Worm (Caenorhabditis elegans) whole organism, L4 larva: Measurements from ENCODE around the gene F41G4.7.
"Not testable (repeated sequence)": the region's sequence is repeated elsewhere in the genome, so short reads cannot be mapped to it uniquely, and the experiment has no call there.

Experiments used
- D1046.2 ChIP-seq: fragments of 200-800 bp; sonication (Bioruptor generic); IDR thresholded peaks from 2 replicates; pipeline ENCODE4 v1.3.6; 2022; ENCODE audit warnings: missing genetic modification characterization, missing compliant biosample characterization
- R02D3.7 ChIP-seq: fragments of 150-350 bp; sonication (generic microtip); optimal IDR thresholded peaks from 3 replicates; lab custom pipeline; 2014; ENCODE audit warnings: missing biosample characterization, missing genetic modification characterization
- Y48G9A.11 ChIP-seq: fragments of 200-800 bp; sonication (Bioruptor generic); IDR thresholded peaks from 2 replicates; pipeline ENCODE4 v1.3.6; 2022; ENCODE audit warnings: missing genetic modification reagents, missing genetic modification characterization, missing compliant biosample characterization
- Y5F2A.4 ChIP-seq: fragments of 200-800 bp; sonication (Bioruptor generic); optimal IDR thresholded peaks from 2 replicates; lab custom pipeline; 2018; ENCODE audit warnings: mild to moderate bottlenecking, missing genetic modification characterization, missing compliant biosample characterization
- aha-1 ChIP-seq: fragments of 150-350 bp; peaks from one replicate; lab custom pipeline; 2014; ENCODE audit warnings: missing biosample characterization, missing genetic modification characterization
- ceh-20 ChIP-seq: fragments of 200-800 bp; sonication (Bioruptor generic); IDR thresholded peaks from 2 replicates; pipeline ENCODE4 v1.3.6; 2022; ENCODE audit warnings: missing genetic modification reagents, missing genetic modification characterization, missing compliant biosample characterization
- ceh-32 ChIP-seq: sonication (generic microtip); optimal IDR thresholded peaks from 2 replicates; lab custom pipeline; 2016; ENCODE audit warnings: mild to moderate bottlenecking, missing genetic modification characterization, missing compliant biosample characterization; ENCODE audit not compliant: poor library complexity
- ceh-44 ChIP-seq: fragments of 200-800 bp; sonication (Bioruptor generic); IDR thresholded peaks from 2 replicates; pipeline ENCODE4 v1.3.6; 2022; ENCODE audit warnings: missing genetic modification reagents, missing genetic modification characterization, missing compliant biosample characterization
- ceh-62 ChIP-seq: sonication (generic microtip); optimal IDR thresholded peaks from 2 replicates; lab custom pipeline; 2017; ENCODE audit warnings: missing biosample characterization, missing genetic modification characterization
- ces-1 ChIP-seq: fragments of 150-350 bp; sonication (generic microtip); optimal IDR thresholded peaks from 4 replicates; lab custom pipeline; 2014; ENCODE audit warnings: missing biosample characterization, missing genetic modification reagents, missing genetic modification characterization
- cey-2 ChIP-seq: sonication (generic microtip); optimal IDR thresholded peaks from 3 replicates; lab custom pipeline; 2017; ENCODE audit warnings: missing genetic modification characterization, mild to moderate bottlenecking, missing compliant biosample characterization, antibody characterized with exemption, borderline replicate concordance; ENCODE audit not compliant: insufficient read depth
- daf-12 ChIP-seq: fragments of 150-350 bp; optimal IDR thresholded peaks from 2 replicates; lab custom pipeline; 2014; ENCODE audit warnings: missing biosample characterization, missing genetic modification reagents, missing genetic modification characterization
- dmd-8 ChIP-seq: fragments of 200-800 bp; sonication (Bioruptor generic); IDR thresholded peaks from 2 replicates; pipeline ENCODE4 v1.3.6; 2022; ENCODE audit warnings: missing genetic modification characterization, missing compliant biosample characterization
- dpl-1 ChIP-seq: fragments of 150-350 bp; optimal IDR thresholded peaks from 2 replicates; lab custom pipeline; 2014; ENCODE audit warnings: missing biosample characterization, missing genetic modification reagents, missing genetic modification characterization
- egl-43 ChIP-seq: fragments of 200-800 bp; sonication (Bioruptor generic); IDR thresholded peaks from 2 replicates; pipeline ENCODE4 v1.3.6; 2022; ENCODE audit warnings: missing genetic modification reagents, missing genetic modification characterization, missing compliant biosample characterization
- fkh-10 ChIP-seq: fragments of 150-350 bp; optimal IDR thresholded peaks from 2 replicates; lab custom pipeline; 2014; ENCODE audit warnings: missing biosample characterization, missing genetic modification reagents, missing genetic modification characterization
- hlh-30 ChIP-seq: sonication (generic microtip); optimal IDR thresholded peaks from 2 replicates; lab custom pipeline; 2017; ENCODE audit warnings: antibody characterized with exemption, mild to moderate bottlenecking, missing genetic modification characterization, missing compliant biosample characterization; ENCODE audit not compliant: insufficient read depth
- lin-13 ChIP-seq: fragments of 150-350 bp; optimal IDR thresholded peaks from 2 replicates; lab custom pipeline; 2014; ENCODE audit warnings: missing biosample characterization, missing genetic modification reagents, missing genetic modification characterization
- mes-2 ChIP-seq: sonication (generic microtip); optimal IDR thresholded peaks from 2 replicates; lab custom pipeline; 2016; ENCODE audit warnings: missing genotype, mild to moderate bottlenecking, missing genetic modification characterization, missing compliant biosample characterization; ENCODE audit not compliant: poor library complexity, severe bottlenecking
- mxl-3 ChIP-seq: fragments of 200-800 bp; sonication (Bioruptor generic); optimal IDR thresholded peaks from 2 replicates; lab custom pipeline; 2018; ENCODE audit warnings: mild to moderate bottlenecking, missing genetic modification characterization, missing compliant biosample characterization
- nhr-10 ChIP-seq: fragments of 150-350 bp; optimal IDR thresholded peaks from 2 replicates; lab custom pipeline; 2014; ENCODE audit warnings: missing biosample characterization, missing genetic modification characterization
- nhr-41 ChIP-seq: fragments of 200-800 bp; sonication (Bioruptor generic); IDR thresholded peaks from 2 replicates; pipeline ENCODE4 v1.3.6; 2022; ENCODE audit warnings: missing genetic modification reagents, missing genetic modification characterization, missing compliant biosample characterization
- set-16 ChIP-seq: fragments of 200-800 bp; sonication (Bioruptor generic); IDR thresholded peaks from 2 replicates; pipeline ENCODE4 v1.3.6; 2022; ENCODE audit warnings: missing genetic modification reagents, missing genetic modification characterization, missing compliant biosample characterization
- snpc-1.2 ChIP-seq: fragments of 200-800 bp; sonication (Bioruptor generic); IDR thresholded peaks from 2 replicates; pipeline ENCODE4 v1.3.6; 2022; ENCODE audit warnings: missing genetic modification reagents, missing genetic modification characterization, missing compliant biosample characterization
- snpc-4 ChIP-seq: fragments of 150-350 bp; optimal IDR thresholded peaks from 2 replicates; lab custom pipeline; 2014; ENCODE audit warnings: missing biosample characterization, missing genetic modification characterization
- spr-1 ChIP-seq: sonication (generic microtip); optimal IDR thresholded peaks from 2 replicates; lab custom pipeline; 2016; ENCODE audit warnings: mild to moderate bottlenecking, missing genetic modification characterization, missing compliant biosample characterization
- unc-62 ChIP-seq, 3 experiments: fragments of 150-350 bp in 1 of 3; sonication (generic microtip); optimal IDR thresholded peaks in 2 of 3; peaks in 1 of 3; 1 replicate in 1 of 3; 2 replicates in 2 of 3; lab custom pipeline; 2014 to 2017; ENCODE audit warnings: missing biosample characterization in 3 of 3, missing genetic modification characterization in 3 of 3, missing genetic modification reagents in 3 of 3, missing genotype in 1 of 3
- zfp-2 ChIP-seq: sonication (generic microtip); optimal IDR thresholded peaks from 2 replicates; lab custom pipeline; 2016; ENCODE audit warnings: mild to moderate bottlenecking, missing genetic modification characterization, missing compliant biosample characterization
- zip-2 ChIP-seq: fragments of 150-350 bp; optimal IDR thresholded peaks from 2 replicates; lab custom pipeline; 2014; ENCODE audit warnings: missing biosample characterization, missing genetic modification characterization

Gene F41G4.7

ce11 chrX:16842935-16843334 is 6.7 kb upstream of the F41G4.7 start:
- peak; percentile 69 for TF ChIP-seq set-16
- TF ChIP-seq zip-2 (tag; lab: Kevin White, UChicago) = no peak
- TF ChIP-seq, all 104 proteins: peak for 1

ce11 chrX:16840738-16841137 is 4.5 kb upstream of the F41G4.7 start, which contains the start of gene dyla-1:
Gene dyla-1 (plus strand): TSS chrX:16841038.
- no peak for TF ChIP-seq nhr-10 (tag; lab: Kevin White, UChicago)
- peak in 1 of 2 experiments; percentile 42 for TF ChIP-seq unc-62 (GFP tag; optimal IDR thresholded peaks at IDR 0.05 in 1 of 2; lab: Kevin White, UChicago)
- TF ChIP-seq unc-62 (tag; optimal IDR thresholded peaks at IDR 0.05; lab: Kevin White, UChicago) = no peak

- TF ChIP-seq lin-13 (GFP tag; lab: Kevin White, UChicago); egl-43 (GFP tag; lab: Robert Waterston, UW); mes-2: not testable (repeated sequence)
Observed at ce11 chrX:16834691-16835090, 1.5 kb downstream of the F41G4.7 start, which contains the start of gene F41G4.13. Gene F41G4.13 (minus strand): TSS chrX:16834791.

- no peak for TF ChIP-seq dpl-1
- TF ChIP-seq unc-62 (GFP tag; optimal IDR thresholded peaks at IDR 0.05 in 1 of 2; lab: Kevin White, UChicago) = peak in 1 of 2 experiments; percentile 89
- no peak for TF ChIP-seq unc-62 (tag; optimal IDR thresholded peaks at IDR 0.05; lab: Kevin White, UChicago)
Observed at ce11 chrX:16826500-16826899, 9.7 kb downstream of the F41G4.7 start.

- TF ChIP-seq spr-1 (tag; lab: Kevin White, UChicago) (no peak), ceh-44 (GFP tag; lab: Robert Waterston, UW) (no peak), dmd-8 (no peak), Y5F2A.4 (GFP tag; lab: Kevin White, UChicago) (no peak), snpc-1.2 (GFP tag; lab: Robert Waterston, UW) (no peak), R02D3.7 (tag; lab: Kevin White, UChicago) (no peak), ceh-20 (GFP tag; lab: Robert Waterston, UW) (no peak), cey-2 (tag; lab: Kevin White, UChicago) (no peak), Y48G9A.11 (GFP tag; lab: Robert Waterston, UW) (no peak), nhr-41 (no peak), D1046.2 (no peak), zfp-2 (no peak), hlh-30 (no peak), set-16 (no peak), snpc-4 (tag; lab: Kevin White, UChicago) (no peak)
Observed at ce11 chrX:16825358-16825757, 10.8 kb downstream of the F41G4.7 start, which contains the start of gene sto-5. Gene sto-5 (minus strand): TSS chrX:16825458.

- TF ChIP-seq hlh-30 = no peak
- peak in 1 of 2 experiments; percentile 91 for TF ChIP-seq unc-62 (GFP tag; optimal IDR thresholded peaks at IDR 0.05 in 1 of 2; lab: Kevin White, UChicago)
- no peak for TF ChIP-seq unc-62 (tag; optimal IDR thresholded peaks at IDR 0.05; lab: Kevin White, UChicago)
- no peak for TF ChIP-seq set-16
- no peak for TF ChIP-seq mxl-3 (GFP tag; lab: Kevin White, UChicago)
- no peak for TF ChIP-seq daf-12 (tag; lab: Kevin White, UChicago)
- TF ChIP-seq mes-2 = no peak
Observed at ce11 chrX:16821533-16821932, 14.7 kb downstream of the F41G4.7 start.

ce11 chrX:16818271-16818670 is 17.9 kb downstream of the F41G4.7 start:
- peak; percentile 52 for TF ChIP-seq aha-1 (tag; lab: Kevin White, UChicago)
- TF ChIP-seq ceh-62 = no peak

- peak; percentile 32 for TF ChIP-seq ces-1 (GFP tag; lab: Kevin White, UChicago)
- no peak for TF ChIP-seq ceh-32 (tag; lab: Kevin White, UChicago)
- peak; percentile 68 for TF ChIP-seq fkh-10 (GFP tag; lab: Kevin White, UChicago)
Observed at ce11 chrX:16816854-16817253, 19.4 kb downstream of the F41G4.7 start.
